Worm (Caenorhabditis elegans) whole organism, L4 larva: Measurements from ENCODE around the gene rsp-4.

Experiments used
- aly-2 ChIP-seq: sonication (generic microtip); optimal IDR thresholded peaks from 2 replicates; lab custom pipeline; 2018; ENCODE audit warnings: missing biosample characterization, missing genetic modification characterization
- nhr-6 ChIP-seq: fragments of 150-350 bp; optimal IDR thresholded peaks from 2 replicates; lab custom pipeline; 2014; ENCODE audit warnings: missing biosample characterization, missing genetic modification characterization

DNA sequence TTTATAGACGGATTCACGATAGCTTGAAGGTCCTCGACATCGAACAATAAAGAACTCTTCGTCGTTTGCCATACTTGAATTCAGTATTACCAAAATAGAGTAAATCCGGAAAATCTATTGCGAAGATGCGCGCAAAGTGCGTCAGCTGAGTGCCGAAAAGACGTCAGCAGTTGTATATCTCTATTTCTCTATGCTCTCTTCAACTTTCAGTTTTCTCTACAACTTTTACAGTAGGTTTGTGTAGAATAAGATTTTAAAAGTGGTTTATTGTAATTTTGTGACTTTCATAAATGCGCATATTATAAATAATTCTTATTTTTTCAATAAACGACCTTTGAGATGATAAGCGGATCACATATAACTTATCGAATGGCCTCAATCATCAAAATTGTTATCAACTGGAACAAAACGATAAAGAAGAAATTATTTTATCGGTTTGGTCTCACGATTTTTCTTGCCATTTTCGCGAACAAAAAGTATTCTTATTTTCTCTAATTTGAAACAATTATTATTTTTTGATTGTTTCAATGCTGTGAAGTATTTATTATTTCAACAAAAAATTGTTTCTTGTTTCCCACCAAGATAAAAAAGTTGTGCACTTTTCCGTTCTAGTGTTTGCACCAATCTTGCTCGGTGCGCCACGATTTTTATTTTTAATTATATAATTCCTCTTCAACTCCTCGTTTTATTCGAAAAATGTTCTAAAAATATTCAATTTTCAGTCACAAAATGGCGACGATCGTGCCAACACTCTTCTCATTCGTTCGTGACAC lies 15.2 kb downstream of the rsp-4 start, which contains the start of the genes agt-2 and F09E5.3:
- TF ChIP-seq nhr-6 (tag; lab: Kevin White, UChicago): peak; percentile 58
- TF ChIP-seq aly-2 (tag; lab: Kevin White, UChicago): no peak
